Worm (Caenorhabditis elegans): ENCODE results near the gene Y48G9A.11.

Gene Y48G9A.11

ce11 chrIII:2151480-2151995, 34.8 kb upstream of the Y48G9A.11 start, which contains the start of gene gcn-1 (continued):
- TF ChIP-seq nhr-12 (tag; optimal IDR thresholded peaks at IDR 0.05) (no peak), unc-62 (GFP tag; optimal IDR thresholded peaks at IDR 0.05) (no peak), sox-4 (tag; optimal IDR thresholded peaks at IDR 0.05) (no peak), mef-2 (tag; optimal IDR thresholded peaks at IDR 0.05) (no peak), aha-1 (tag; optimal IDR thresholded peaks at IDR 0.05) (no peak), unc-130 (tag; optimal IDR thresholded peaks at IDR 0.05) (peak; percentile 89), egl-27 (tag; optimal IDR thresholded peaks at IDR 0.05) (no peak), ets-5 (GFP tag; IDR thresholded peaks at IDR 0.05) (no peak), xbp-1 (tag; optimal IDR thresholded peaks at IDR 0.05) (peak; percentile 74), alr-1 (tag; optimal IDR thresholded peaks at IDR 0.05; ENCODE audit: borderline replicate concordance) (no peak), nhr-19 (GFP tag; conservative IDR thresholded peaks at IDR 0.05) (no peak; the same call in 1 of the 2 replicates), blmp-1 (tag; optimal IDR thresholded peaks at IDR 0.05) (peak; percentile 47), dsc-1 (tag; optimal IDR thresholded peaks at IDR 0.05) (no peak), aly-2 (tag; optimal IDR thresholded peaks at IDR 0.05) (peak; percentile 87), sptf-1 (tag; optimal IDR thresholded peaks at IDR 0.05) (no peak), elt-3 (tag; optimal IDR thresholded peaks at IDR 0.05) (peak in 2 of 6 experiments; percentile 21 to 40), ceh-82 (tag; optimal IDR thresholded peaks at IDR 0.05) (peak; percentile 79 to 84 (median 82)), mdl-1 (tag; optimal IDR thresholded peaks at IDR 0.05) (peak in 1 of 2 experiments; percentile 48), nhr-76 (tag; optimal IDR thresholded peaks at IDR 0.05) (no peak), isw-1 (GFP tag; IDR thresholded peaks at IDR 0.05) (peak; percentile 64), fkh-8 (tag; optimal IDR thresholded peaks at IDR 0.05) (peak; percentile 45), C04F5.9 (tag; optimal IDR thresholded peaks at IDR 0.05) (peak; percentile 55), ces-1 (GFP tag; optimal IDR thresholded peaks at IDR 0.05) (no peak), zag-1 (tag; optimal IDR thresholded peaks at IDR 0.05) (no peak), lin-35 (GFP tag; optimal IDR thresholded peaks at IDR 0.05) (peak; percentile 99), ceh-88 (GFP tag; IDR thresholded peaks at IDR 0.05) (no peak), dpl-1 (GFP tag; optimal IDR thresholded peaks at IDR 0.05) (peak; percentile 97 to 99 (median 98)), ztf-11 (tag; optimal IDR thresholded peaks at IDR 0.05) (peak in 1 of 2 experiments; percentile 12), Y116A8C.19 (tag; optimal IDR thresholded peaks at IDR 0.05; ENCODE audit: borderline replicate concordance) (no peak), nhr-84 (tag; optimal IDR thresholded peaks at IDR 0.05) (no peak), egl-13 (tag; optimal IDR thresholded peaks at IDR 0.05) (no peak), zip-4 (GFP tag; optimal IDR thresholded peaks at IDR 0.05) (no peak), nhr-28 (tag; optimal IDR thresholded peaks at IDR 0.05) (no peak), elt-2 (tag; optimal IDR thresholded peaks at IDR 0.05) (peak; percentile 14), pax-3 (tag; optimal IDR thresholded peaks at IDR 0.05) (no peak), rnt-1 (tag; optimal IDR thresholded peaks at IDR 0.05) (no peak), fkh-10 (GFP tag; optimal IDR thresholded peaks at IDR 0.05) (peak; percentile 41), lin-39 (tag; optimal IDR thresholded peaks at IDR 0.05) (peak; percentile 70), nhr-90 (tag; optimal IDR thresholded peaks at IDR 0.05; ENCODE audit: poor library complexity) (no peak), unc-86 (tag; optimal IDR thresholded peaks at IDR 0.05) (peak; percentile 69), nhr-47 (tag; optimal IDR thresholded peaks at IDR 0.05) (no peak), nhr-237 (tag; optimal IDR thresholded peaks at IDR 0.05) (no peak), snu-23 (GFP tag; optimal IDR thresholded peaks at IDR 0.05) (peak; percentile 88), jun-1 (tag; optimal IDR thresholded peaks at IDR 0.05) (peak; percentile 41), mep-1 (tag; optimal IDR thresholded peaks at IDR 0.05) (peak; percentile 79), swsn-7 (tag; optimal IDR thresholded peaks at IDR 0.05) (no peak), efl-1 (optimal IDR thresholded peaks at IDR 0.05) (peak; percentile 98 to 99), efl-1 (GFP tag; optimal IDR thresholded peaks at IDR 0.05 in 1 of 2) (peak; percentile 99 to 100), ceh-8 (GFP tag; optimal IDR thresholded peaks at IDR 0.05) (no peak), F16B12.6 (tag; optimal IDR thresholded peaks at IDR 0.05) (peak; percentile 99)

Data from whole organism, L1 larva.